Worm (Caenorhabditis elegans): ENCODE measurements around the gene cest-5.1.
A peak's percentile ranks its signal among the peaks of the same experiment; 100 is the strongest.

Gene cest-5.1

DNA sequence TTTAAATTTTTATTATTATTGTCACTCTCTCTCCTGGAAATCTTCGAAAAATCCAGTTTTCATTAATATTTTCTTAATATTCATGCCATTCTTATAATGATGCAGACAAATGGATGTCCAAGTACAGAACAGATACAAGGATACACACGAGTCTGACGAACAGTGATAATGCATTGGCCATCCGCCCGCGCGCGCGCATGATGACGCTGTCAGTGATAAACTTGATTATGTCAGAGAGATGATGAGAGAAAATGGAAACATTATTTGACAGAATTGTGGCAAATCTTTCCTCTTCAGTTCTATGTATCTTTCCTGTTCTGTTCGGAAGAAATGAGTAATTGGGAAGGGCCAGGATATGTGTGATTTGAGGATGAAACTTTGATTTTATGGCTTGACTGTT is 24.2 kb upstream of the cest-5.1 start:
- no peak for TF ChIP-seq ceh-16 (tag; optimal IDR thresholded peaks at IDR 0.05)
- no peak for TF ChIP-seq dmd-4 (tag; optimal IDR thresholded peaks at IDR 0.05)
- TF ChIP-seq fos-1 (tag; optimal IDR thresholded peaks at IDR 0.05) = peak; percentile 40
- TF ChIP-seq sma-3 (GFP tag; optimal IDR thresholded peaks at IDR 0.05) = peak; percentile 44
- TF ChIP-seq mab-5 (tag; optimal IDR thresholded peaks at IDR 0.05) = no peak
- TF ChIP-seq nhr-21 (tag; optimal IDR thresholded peaks at IDR 0.05) = peak; percentile 69
- no peak for TF ChIP-seq nhr-129 (tag; optimal IDR thresholded peaks at IDR 0.05)

DNA sequence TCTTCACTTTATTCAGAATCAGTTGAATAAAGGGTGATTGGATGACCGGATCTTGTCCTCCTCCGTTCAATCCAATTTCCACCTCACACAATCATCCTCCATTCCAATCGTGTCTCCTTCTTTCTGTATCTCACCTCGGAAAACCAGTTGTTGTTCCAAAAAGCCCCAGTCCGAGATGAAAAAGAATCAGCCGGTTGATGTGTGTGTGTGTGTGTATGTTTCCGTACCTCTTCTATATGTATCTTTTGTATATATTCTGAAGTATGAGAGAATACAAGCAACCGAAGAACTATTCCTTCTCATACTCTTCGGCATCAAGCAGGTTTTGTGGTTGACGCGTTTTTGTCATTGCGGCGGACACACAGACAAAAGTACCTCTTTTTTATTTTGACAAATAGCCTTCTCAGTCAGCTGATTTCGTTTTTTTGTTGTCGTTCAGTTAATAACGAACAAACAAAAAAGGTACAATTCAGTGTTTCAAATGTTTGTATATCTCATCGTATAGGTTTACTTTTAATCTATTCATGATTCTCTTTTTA is 22.2 kb upstream of the cest-5.1 start:
- TF ChIP-seq ceh-16 (tag; optimal IDR thresholded peaks at IDR 0.05) (no peak), Y55F3AM.14 (GFP tag; optimal IDR thresholded peaks at IDR 0.05) (peak; percentile 1), dmd-4 (tag; optimal IDR thresholded peaks at IDR 0.05) (no peak), lin-11 (tag; optimal IDR thresholded peaks at IDR 0.05) (no peak), ztf-4 (tag; optimal IDR thresholded peaks at IDR 0.05) (no peak), ztf-1 (GFP tag; conservative IDR thresholded peaks at IDR 0.05) (no peak), sem-4 (tag; optimal IDR thresholded peaks at IDR 0.05) (peak; percentile 43), nhr-21 (tag; optimal IDR thresholded peaks at IDR 0.05) (peak; percentile 48), nhr-25 (tag; optimal IDR thresholded peaks at IDR 0.05) (peak; percentile 15)

DNA sequence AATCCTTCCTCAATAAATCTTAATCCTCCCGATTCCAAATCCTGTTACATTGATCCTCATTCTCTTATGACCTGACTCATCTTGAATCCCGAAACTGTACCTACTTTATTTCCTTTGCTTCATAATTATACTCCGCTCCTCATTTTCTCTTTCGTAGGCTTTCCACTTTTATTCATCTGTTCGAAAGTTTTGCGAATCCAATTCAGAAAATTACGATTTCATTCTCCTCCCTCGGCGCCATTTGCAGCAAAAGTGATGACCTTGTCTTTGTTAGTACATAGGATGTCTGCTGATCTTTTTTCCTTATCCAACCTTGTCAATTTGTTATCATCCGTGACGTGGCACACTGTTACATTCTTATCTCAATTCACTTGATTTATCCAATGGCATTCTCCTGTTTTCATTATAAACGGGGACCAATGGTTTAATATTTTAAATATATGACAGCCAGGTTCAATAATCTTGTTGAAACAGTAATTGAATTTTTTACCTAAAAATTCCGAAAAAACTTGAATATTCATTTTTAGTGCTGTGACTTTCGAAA is 21.0 kb upstream of the cest-5.1 start:
- TF ChIP-seq ama-1 (optimal IDR thresholded peaks at IDR 0.05) (no peak), crh-2 (tag; optimal IDR thresholded peaks at IDR 0.05) (peak; percentile 77)

DNA sequence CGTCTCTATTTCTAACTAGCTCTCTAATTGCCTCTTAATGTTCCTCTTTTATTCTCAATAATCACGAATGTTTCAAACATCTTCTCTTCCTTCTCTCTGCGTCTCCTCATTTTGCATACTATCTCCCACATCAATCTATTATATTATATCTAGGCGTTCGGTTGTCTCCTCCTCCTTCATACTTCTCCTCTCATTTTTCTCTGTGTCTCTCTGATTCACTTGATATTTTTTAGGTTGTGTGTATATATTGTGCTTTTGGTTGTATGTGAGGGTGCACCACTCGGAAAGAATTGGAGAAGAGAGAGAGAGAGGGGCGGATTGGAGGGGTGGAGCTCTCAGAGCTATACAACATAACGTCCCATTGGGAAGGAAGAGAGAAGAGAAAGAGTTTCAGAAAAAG is 17.1 kb upstream of the cest-5.1 start:
- TF ChIP-seq C34F6.9 (tag; optimal IDR thresholded peaks at IDR 0.05) (peak; percentile 44), nhr-11 (tag; optimal IDR thresholded peaks at IDR 0.05) (no peak), nhr-25 (tag; optimal IDR thresholded peaks at IDR 0.05) (no peak), peb-1 (tag; optimal IDR thresholded peaks at IDR 0.05) (no peak), gmeb-1 (tag; optimal IDR thresholded peaks at IDR 0.05) (no peak), crh-2 (tag; optimal IDR thresholded peaks at IDR 0.05) (no peak), ZK546.5 (tag; optimal IDR thresholded peaks at IDR 0.05) (no peak), nhr-237 (tag; optimal IDR thresholded peaks at IDR 0.05) (no peak), ztf-11 (tag; optimal IDR thresholded peaks at IDR 0.05) (no peak), ceh-82 (tag; optimal IDR thresholded peaks at IDR 0.05) (no peak), ztf-4 (tag; optimal IDR thresholded peaks at IDR 0.05) (no peak), unc-55 (GFP tag; optimal IDR thresholded peaks at IDR 0.05) (peak; percentile 41), mab-5 (tag; optimal IDR thresholded peaks at IDR 0.05) (peak; percentile 43), fos-1 (tag; optimal IDR thresholded peaks at IDR 0.05) (no peak), F13H6.1 (tag; optimal IDR thresholded peaks at IDR 0.05) (peak; percentile 56), mbf-1 (tag; optimal IDR thresholded peaks at IDR 0.05) (no peak), lsy-2 (tag; optimal IDR thresholded peaks at IDR 0.05) (peak in 1 of 2 experiments; percentile 29)

DNA sequence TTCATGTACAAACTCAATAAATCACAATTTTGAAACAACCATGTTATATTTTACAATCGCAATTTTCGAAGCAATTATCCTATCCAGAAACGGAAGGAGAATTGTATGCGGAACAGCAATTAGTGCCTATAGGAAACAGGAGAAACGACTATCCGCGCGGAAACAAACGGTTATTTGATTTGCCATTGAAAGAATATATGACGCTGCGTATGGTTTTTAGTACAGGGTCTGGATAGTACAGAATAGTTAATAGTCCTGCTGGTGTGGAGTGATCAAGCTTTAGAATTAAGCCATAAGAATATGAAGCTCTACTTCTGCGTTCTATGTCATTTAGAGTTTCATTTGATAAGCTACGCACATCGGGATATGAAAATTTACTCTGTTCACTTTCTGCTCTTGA is 15.4 kb upstream of the cest-5.1 start:
- TF ChIP-seq crh-2 (tag; optimal IDR thresholded peaks at IDR 0.05) = no peak
- no peak for TF ChIP-seq peb-1 (tag; optimal IDR thresholded peaks at IDR 0.05)
- TF ChIP-seq unc-62 (GFP tag; optimal IDR thresholded peaks at IDR 0.05) = no peak
- no peak for TF ChIP-seq Y55F3AM.14 (GFP tag; optimal IDR thresholded peaks at IDR 0.05)
- TF ChIP-seq unc-39 (tag; optimal IDR thresholded peaks at IDR 0.05) = no peak
- TF ChIP-seq lsy-2 (tag; optimal IDR thresholded peaks at IDR 0.05) = no peak
- no peak for TF ChIP-seq ceh-82 (tag; optimal IDR thresholded peaks at IDR 0.05)
- TF ChIP-seq elt-1 (tag; optimal IDR thresholded peaks at IDR 0.05) = no peak
- no peak for TF ChIP-seq nhr-129 (tag; optimal IDR thresholded peaks at IDR 0.05)
- TF ChIP-seq egl-27 (tag; optimal IDR thresholded peaks at IDR 0.05) = no peak
- no peak for TF ChIP-seq lin-39 (tag; optimal IDR thresholded peaks at IDR 0.05)
- no peak for TF ChIP-seq nhr-11 (tag; optimal IDR thresholded peaks at IDR 0.05)
- no peak for TF ChIP-seq nhr-77 (tag; optimal IDR thresholded peaks at IDR 0.05)
- TF ChIP-seq R02D3.7 (tag; optimal IDR thresholded peaks at IDR 0.05) = no peak
- no peak for TF ChIP-seq ztf-11 (tag; optimal IDR thresholded peaks at IDR 0.05)
- no peak for TF ChIP-seq C34F6.9 (tag; optimal IDR thresholded peaks at IDR 0.05)
- TF ChIP-seq ztf-4 (tag; optimal IDR thresholded peaks at IDR 0.05) = no peak
- TF ChIP-seq nhr-10 (tag; optimal IDR thresholded peaks at IDR 0.05) = no peak
